Worm (Caenorhabditis elegans) whole organism, late embryonic: ENCODE data around the gene srx-111.

Experiments used
- K02D7.2 ChIP-seq: sonication (generic microtip); optimal IDR thresholded peaks from 2 replicates; lab custom pipeline; 2017; ENCODE audit warnings: mild to moderate bottlenecking, missing genetic modification characterization, missing compliant biosample characterization
- T23F11.4 ChIP-seq: fragments of 200-800 bp; sonication (Bioruptor generic); optimal IDR thresholded peaks from 2 replicates; lab custom pipeline; 2018; ENCODE audit warnings: mild to moderate bottlenecking, missing genetic modification characterization, missing compliant biosample characterization
- Y22D7AL.16 ChIP-seq: sonication (generic microtip); optimal IDR thresholded peaks from 2 replicates; lab custom pipeline; 2016; ENCODE audit warnings: missing genetic modification characterization, missing compliant biosample characterization
- ahr-1 ChIP-seq: sonication (generic microtip); optimal IDR thresholded peaks from 2 replicates; lab custom pipeline; 2016; ENCODE audit warnings: missing genetic modification characterization, missing compliant biosample characterization
- ceh-14 ChIP-seq: sonication (generic microtip); optimal IDR thresholded peaks from 2 replicates; lab custom pipeline; 2016; ENCODE audit warnings: missing genotype, missing genetic modification characterization, missing compliant biosample characterization
- ceh-22 ChIP-seq: sonication (generic microtip); optimal IDR thresholded peaks from 2 replicates; lab custom pipeline; 2017; ENCODE audit warnings: missing biosample characterization, missing genetic modification characterization
- ceh-30 ChIP-seq: fragments of 150-350 bp; optimal IDR thresholded peaks from 2 replicates; lab custom pipeline; 2014; ENCODE audit warnings: missing biosample characterization, missing genetic modification characterization
- ceh-31 ChIP-seq: sonication (generic microtip); optimal IDR thresholded peaks from 2 replicates; lab custom pipeline; 2016; ENCODE audit warnings: missing genetic modification characterization, missing compliant biosample characterization
- ceh-34 ChIP-seq: sonication (generic microtip); optimal IDR thresholded peaks from 2 replicates; lab custom pipeline; 2016; ENCODE audit warnings: mild to moderate bottlenecking, missing genetic modification characterization, missing compliant biosample characterization
- ceh-45 ChIP-seq: fragments of 200-800 bp; sonication (Bioruptor generic); IDR thresholded peaks from 2 replicates; pipeline ENCODE4 v1.3.6; 2022; ENCODE audit warnings: missing genetic modification reagents, missing genetic modification characterization, missing compliant biosample characterization
- ceh-6 ChIP-seq: fragments of 200-800 bp; sonication (Bioruptor generic); optimal IDR thresholded peaks from 2 replicates; lab custom pipeline; 2018; ENCODE audit warnings: mild to moderate bottlenecking, missing genetic modification characterization, missing compliant biosample characterization
- che-1 ChIP-seq: sonication (generic microtip); optimal IDR thresholded peaks from 2 replicates; lab custom pipeline; 2016; ENCODE audit warnings: mild to moderate bottlenecking, missing genetic modification characterization, missing compliant biosample characterization
- dmd-4 ChIP-seq: sonication (generic microtip); optimal IDR thresholded peaks from 2 replicates; lab custom pipeline; 2016; ENCODE audit warnings: borderline replicate concordance, missing genetic modification characterization, missing compliant biosample characterization
- dve-1 ChIP-seq: sonication (generic microtip); optimal IDR thresholded peaks from 2 replicates; lab custom pipeline; 2017; ENCODE audit warnings: antibody characterized with exemption, mild to moderate bottlenecking, missing genetic modification characterization, missing compliant biosample characterization
- elt-2 ChIP-seq: sonication (generic microtip); optimal IDR thresholded peaks from 2 replicates; lab custom pipeline; 2016; ENCODE audit warnings: missing genetic modification reagents, missing genetic modification characterization, missing compliant biosample characterization
- elt-4 ChIP-seq: sonication (generic microtip); optimal IDR thresholded peaks from 2 replicates; lab custom pipeline; 2016; ENCODE audit warnings: missing genetic modification characterization, missing compliant biosample characterization
- fax-1 ChIP-seq: sonication (generic microtip); optimal IDR thresholded peaks from 2 replicates; lab custom pipeline; 2016; ENCODE audit warnings: missing genotype, missing genetic modification characterization, missing compliant biosample characterization
- fkh-10 ChIP-seq: fragments of 150-350 bp; optimal IDR thresholded peaks from 2 replicates; lab custom pipeline; 2014; ENCODE audit warnings: missing biosample characterization, missing genetic modification reagents, missing genetic modification characterization
- hlh-13 ChIP-seq: fragments of 200-800 bp; sonication (Bioruptor generic); optimal IDR thresholded peaks from 2 replicates; lab custom pipeline; 2018; ENCODE audit warnings: mild to moderate bottlenecking, missing genetic modification characterization, missing compliant biosample characterization
- hlh-6 ChIP-seq: sonication (generic microtip); optimal IDR thresholded peaks from 2 replicates; lab custom pipeline; 2016; ENCODE audit warnings: missing genotype, missing genetic modification characterization, missing compliant biosample characterization
- hlh-8 ChIP-seq: sonication (generic microtip); optimal IDR thresholded peaks from 2 replicates; lab custom pipeline; 2016; ENCODE audit warnings: missing genotype, missing genetic modification characterization, missing compliant biosample characterization
- lim-6 ChIP-seq: sonication (generic microtip); optimal IDR thresholded peaks from 2 replicates; lab custom pipeline; 2016; ENCODE audit warnings: missing genetic modification characterization, missing compliant biosample characterization
- madf-2 ChIP-seq: sonication (generic microtip); optimal IDR thresholded peaks from 2 replicates; lab custom pipeline; 2017; ENCODE audit warnings: missing genetic modification characterization, missing compliant biosample characterization
- nhr-11 ChIP-seq: fragments of 150-350 bp; optimal IDR thresholded peaks from 2 replicates; lab custom pipeline; 2014; ENCODE audit warnings: missing biosample characterization, missing genetic modification characterization
- npax-4 ChIP-seq: sonication (generic microtip); optimal IDR thresholded peaks from 2 replicates; lab custom pipeline; 2016; ENCODE audit warnings: missing genetic modification characterization, missing compliant biosample characterization
- odd-2 ChIP-seq: sonication (generic microtip); optimal IDR thresholded peaks from 2 replicates; lab custom pipeline; 2017; ENCODE audit warnings: antibody characterized with exemption, mild to moderate bottlenecking, missing genetic modification characterization, missing compliant biosample characterization
- pag-3 ChIP-seq: sonication (generic microtip); optimal IDR thresholded peaks from 2 replicates; lab custom pipeline; 2016; ENCODE audit warnings: missing compliant biosample characterization, missing genetic modification characterization, borderline replicate concordance
- pat-9 ChIP-seq: fragments of 200-800 bp; sonication (Bioruptor generic); optimal IDR thresholded peaks from 2 replicates; lab custom pipeline; 2018; ENCODE audit warnings: mild to moderate bottlenecking, missing genetic modification characterization, moderate library complexity, missing compliant biosample characterization
- pax-1 ChIP-seq: fragments of 150-350 bp; optimal IDR thresholded peaks from 2 replicates; lab custom pipeline; 2014; ENCODE audit warnings: missing biosample characterization, missing genetic modification characterization
- pqm-1 ChIP-seq: sonication (generic microtip); optimal IDR thresholded peaks from 2 replicates; lab custom pipeline; 2016; ENCODE audit warnings: missing genetic modification characterization, missing compliant biosample characterization
- pros-1 ChIP-seq: fragments of 150-350 bp; optimal IDR thresholded peaks from 2 replicates; lab custom pipeline; 2014; ENCODE audit warnings: missing biosample characterization, missing genetic modification reagents, missing genetic modification characterization
- rnt-1 ChIP-seq: sonication (generic microtip); optimal IDR thresholded peaks from 2 replicates; lab custom pipeline; 2016; ENCODE audit warnings: missing genetic modification characterization, missing compliant biosample characterization
- unc-42 ChIP-seq: sonication (generic microtip); optimal IDR thresholded peaks from 2 replicates; lab custom pipeline; 2016; ENCODE audit warnings: missing genotype, missing genetic modification characterization, missing compliant biosample characterization
- unc-55 ChIP-seq: sonication (generic microtip); optimal IDR thresholded peaks from 2 replicates; lab custom pipeline; 2017; ENCODE audit warnings: missing biosample characterization, missing genetic modification reagents, missing genetic modification characterization
- unc-86 ChIP-seq: sonication (generic microtip); optimal IDR thresholded peaks from 2 replicates; lab custom pipeline; 2016; ENCODE audit warnings: missing genetic modification characterization, missing compliant biosample characterization
- zip-5 ChIP-seq: sonication (generic microtip); optimal IDR thresholded peaks from 2 replicates; lab custom pipeline; 2016; ENCODE audit warnings: missing genetic modification characterization, missing compliant biosample characterization

srx-111 gene

DNA sequence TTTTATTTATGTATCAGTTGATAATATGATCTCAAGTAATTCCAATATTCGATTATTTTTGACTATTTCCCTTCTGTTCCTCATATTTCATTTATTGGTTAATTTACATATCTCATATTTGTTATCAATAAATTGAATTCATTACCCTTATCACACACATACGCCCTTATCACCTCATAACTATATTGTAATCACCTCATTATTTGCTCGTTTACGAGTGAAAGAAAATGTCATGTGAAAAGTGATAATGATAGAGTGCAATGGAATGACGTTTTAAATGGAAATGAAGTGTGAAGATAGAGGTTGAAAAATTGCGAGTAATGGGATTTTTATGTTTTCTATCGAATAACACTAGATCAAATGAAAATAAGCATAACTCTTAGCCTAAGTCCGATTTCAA is 28.9 kb downstream of the srx-111 start:
- TF ChIP-seq pqm-1 (peak; percentile 53), dmd-4 (tag; lab: Kevin White, UChicago) (no peak), elt-2 (tag; lab: Kevin White, UChicago) (peak; percentile 99), unc-86 (tag; lab: Kevin White, UChicago) (no peak), dve-1 (tag; lab: Kevin White, UChicago) (no peak), ceh-34 (tag; lab: Kevin White, UChicago) (no peak), pat-9 (no peak), pag-3 (tag; lab: Kevin White, UChicago) (no peak)

ce11 chrII:3787151-3787550 is 29.6 kb downstream of the srx-111 start, which contains the start of gene T24E12.13:
TSS of gene T24E12.13 (plus strand) at chrII:3787451.
- TF ChIP-seq lim-6 (tag; lab: Kevin White, UChicago) (no peak), ceh-45 (GFP tag; lab: Robert Waterston, UW) (no peak), unc-42 (tag; lab: Kevin White, UChicago) (no peak), dve-1 (tag; lab: Kevin White, UChicago) (no peak), nhr-11 (tag; lab: Kevin White, UChicago) (no peak), pat-9 (no peak), ceh-30 (tag; lab: Kevin White, UChicago) (no peak), ceh-34 (tag; lab: Kevin White, UChicago) (no peak), hlh-6 (no peak), Y22D7AL.16 (tag; lab: Kevin White, UChicago) (no peak), T23F11.4 (GFP tag; lab: Kevin White, UChicago) (no peak), elt-4 (tag; lab: Kevin White, UChicago) (no peak)

DNA sequence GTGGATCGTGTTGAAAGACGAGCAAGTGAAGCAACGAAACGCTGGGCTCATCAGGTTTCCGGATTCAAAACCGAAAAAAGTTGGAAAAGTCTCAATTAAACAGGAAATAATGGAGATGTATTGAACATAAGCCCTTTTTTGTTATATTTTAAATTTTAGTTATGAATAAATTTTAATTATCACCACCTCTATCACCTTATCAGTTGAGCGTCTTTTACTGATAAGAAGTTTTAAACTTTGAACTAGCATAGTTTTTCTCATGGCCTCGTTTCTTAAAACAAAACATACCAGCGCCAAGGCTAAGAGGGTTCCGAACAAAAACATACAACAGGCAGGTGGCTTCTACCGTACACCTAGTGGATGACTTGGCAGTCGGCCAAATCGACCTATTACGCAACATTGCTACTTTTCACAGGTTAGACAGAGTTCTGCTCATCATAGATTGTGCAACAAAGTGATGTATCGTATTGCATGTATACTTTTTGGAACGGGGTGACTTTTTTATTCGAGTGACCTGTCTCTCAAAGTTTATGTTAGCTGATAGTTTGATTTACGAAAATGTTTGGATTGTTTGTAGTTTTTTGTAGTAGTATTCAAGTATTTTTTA is 30.9 kb downstream of the srx-111 start:
- TF ChIP-seq ahr-1 (tag; lab: Kevin White, UChicago) = no peak
- no peak for TF ChIP-seq rnt-1
- no peak for TF ChIP-seq ceh-6 (GFP tag; lab: Kevin White, UChicago)

ce11 chrII:3793336-3793735 is 35.7 kb downstream of the srx-111 start, which contains the start of gene fbxb-99:
TSS of gene fbxb-99 (minus strand) at chrII:3793436.
- TF ChIP-seq ceh-22 = no peak
- TF ChIP-seq madf-2 (tag; lab: Kevin White, UChicago) = no peak
- no peak for TF ChIP-seq hlh-13 (GFP tag; lab: Kevin White, UChicago)
- TF ChIP-seq ceh-31 = no peak
- TF ChIP-seq che-1 = no peak
- TF ChIP-seq ahr-1 (tag; lab: Kevin White, UChicago) = no peak
- TF ChIP-seq fax-1 (tag; lab: Kevin White, UChicago) = no peak
- no peak for TF ChIP-seq pros-1 (tag; lab: Kevin White, UChicago)
- no peak for TF ChIP-seq hlh-6
- no peak for TF ChIP-seq odd-2 (tag; lab: Kevin White, UChicago)
- TF ChIP-seq ceh-14 = no peak
- no peak for TF ChIP-seq zip-5 (tag; lab: Kevin White, UChicago)
- TF ChIP-seq K02D7.2 (tag; lab: Kevin White, UChicago) = no peak
- TF ChIP-seq hlh-8 (tag; lab: Kevin White, UChicago) = no peak
- TF ChIP-seq npax-4 (tag; lab: Kevin White, UChicago) = no peak
- TF ChIP-seq pat-9 = no peak
- TF ChIP-seq unc-55 (GFP tag; lab: Kevin White, UChicago) = no peak
- TF ChIP-seq pax-1 (tag; lab: Kevin White, UChicago) = no peak
- TF ChIP-seq fkh-10 (GFP tag; lab: Kevin White, UChicago) = no peak
- TF ChIP-seq, all 69 proteins: peak for 0
